Worm (Caenorhabditis elegans): ENCODE data around the gene W09D10.5.

W09D10.5 gene

ce11 chrIII:10747620-10748479, 36.5 kb upstream of the W09D10.5 start, which contains the start of the genes ran-1 and dkc-1:
ran-1 (minus strand) TSS chrIII:10747728.
dkc-1 (plus strand) TSS chrIII:10748429.
- no peak for TF ChIP-seq pes-1 (GFP tag; IDR thresholded peaks at IDR 0.05)
- TF ChIP-seq F13C5.2 (tag; optimal IDR thresholded peaks at IDR 0.05) = peak; percentile 33

- TF ChIP-seq F13C5.2 (tag; optimal IDR thresholded peaks at IDR 0.05) = no peak
Observed at ce11 chrIII:10746406-10746807, 35.1 kb upstream of the W09D10.5 start.

ce11 chrIII:10742382-10742860, 31.1 kb upstream of the W09D10.5 start, which contains the start of the genes tbb-1 and rib-2:
tbb-1 (minus strand) TSS chrIII:10742432.
rib-2 (plus strand) TSS chrIII:10742810.
- no peak for TF ChIP-seq hnd-1 (tag; optimal IDR thresholded peaks at IDR 0.05)
- no peak for TF ChIP-seq aly-1 (tag; optimal IDR thresholded peaks at IDR 0.05)
- TF ChIP-seq hmg-4 (GFP tag; optimal IDR thresholded peaks at IDR 0.05) = no peak
- TF ChIP-seq ets-7 (tag; optimal IDR thresholded peaks at IDR 0.05) = no peak
- TF ChIP-seq tra-4 (tag; optimal IDR thresholded peaks at IDR 0.05) = no peak
- TF ChIP-seq ceh-13 (GFP tag; optimal IDR thresholded peaks at IDR 0.05) = no peak

ce11 chrIII:10740518-10740917, 29.2 kb upstream of the W09D10.5 start, which contains the start of gene K01G5.8:
K01G5.8 (minus strand) TSS chrIII:10740772.
- no peak for TF ChIP-seq hmg-4 (GFP tag; optimal IDR thresholded peaks at IDR 0.05)
- TF ChIP-seq ama-1 (optimal IDR thresholded peaks at IDR 0.05) = no peak
- no peak for TF ChIP-seq hmbx-1 (tag; optimal IDR thresholded peaks at IDR 0.05)
- TF ChIP-seq aly-1 (tag; optimal IDR thresholded peaks at IDR 0.05) = no peak
- no peak for TF ChIP-seq sea-1 (GFP tag; conservative IDR thresholded peaks at IDR 0.05)
- no peak for TF ChIP-seq flt-1 (GFP tag; IDR thresholded peaks at IDR 0.05)
- TF ChIP-seq ceh-36 (tag; optimal IDR thresholded peaks at IDR 0.05) = no peak
- TF ChIP-seq ets-7 (tag; optimal IDR thresholded peaks at IDR 0.05) = no peak
- TF ChIP-seq F13C5.2 (tag; optimal IDR thresholded peaks at IDR 0.05) = no peak
- no peak for TF ChIP-seq scrt-1 (GFP tag; IDR thresholded peaks at IDR 0.05)

ce11 chrIII:10739902-10740301, 28.6 kb upstream of the W09D10.5 start:
- TF ChIP-seq pes-1 (GFP tag; IDR thresholded peaks at IDR 0.05) = no peak; the same call in 1 of the 2 replicates
- TF ChIP-seq B0310.2 (tag; optimal IDR thresholded peaks at IDR 0.05) = peak; percentile 54
- peak; percentile 73 for TF ChIP-seq ama-1 (optimal IDR thresholded peaks at IDR 0.05)
- peak; percentile 67 for TF ChIP-seq F13C5.2 (tag; optimal IDR thresholded peaks at IDR 0.05)

ce11 chrIII:10739455-10739854, 28.1 kb upstream of the W09D10.5 start, which contains the start of gene smap-1:
smap-1 (minus strand) TSS chrIII:10739792.
- TF ChIP-seq hnd-1 (tag; optimal IDR thresholded peaks at IDR 0.05) (no peak), B0310.2 (tag; optimal IDR thresholded peaks at IDR 0.05) (no peak), ceh-13 (GFP tag; optimal IDR thresholded peaks at IDR 0.05) (no peak), tbx-11 (GFP tag; IDR thresholded peaks at IDR 0.05) (no peak), F13C5.2 (tag; optimal IDR thresholded peaks at IDR 0.05) (no peak), ama-1 (optimal IDR thresholded peaks at IDR 0.05) (no peak), hmbx-1 (tag; optimal IDR thresholded peaks at IDR 0.05) (no peak)

- TF ChIP-seq F13C5.2 (tag; optimal IDR thresholded peaks at IDR 0.05) = no peak
- no peak for TF ChIP-seq pes-1 (GFP tag; IDR thresholded peaks at IDR 0.05)
- no peak for TF ChIP-seq hmbx-1 (tag; optimal IDR thresholded peaks at IDR 0.05)
- TF ChIP-seq hnd-1 (tag; optimal IDR thresholded peaks at IDR 0.05) = no peak
- TF ChIP-seq tbx-11 (GFP tag; IDR thresholded peaks at IDR 0.05) = no peak
- no peak for TF ChIP-seq sea-1 (GFP tag; conservative IDR thresholded peaks at IDR 0.05)
- no peak for TF ChIP-seq ceh-13 (GFP tag; optimal IDR thresholded peaks at IDR 0.05)
- no peak for TF ChIP-seq ama-1 (optimal IDR thresholded peaks at IDR 0.05)
- TF ChIP-seq aly-1 (tag; optimal IDR thresholded peaks at IDR 0.05) = no peak
- no peak for TF ChIP-seq tra-4 (tag; optimal IDR thresholded peaks at IDR 0.05)
- TF ChIP-seq scrt-1 (GFP tag; IDR thresholded peaks at IDR 0.05) = no peak
- no peak for TF ChIP-seq tbx-37 (GFP tag; conservative IDR thresholded peaks at IDR 0.05)
- TF ChIP-seq ets-7 (tag; optimal IDR thresholded peaks at IDR 0.05) = no peak
- no peak for TF ChIP-seq ceh-36 (tag; optimal IDR thresholded peaks at IDR 0.05)
- TF ChIP-seq B0310.2 (tag; optimal IDR thresholded peaks at IDR 0.05) = no peak
- TF ChIP-seq hmg-4 (GFP tag; optimal IDR thresholded peaks at IDR 0.05) = no peak
- TF ChIP-seq flt-1 (GFP tag; IDR thresholded peaks at IDR 0.05) = no peak
Observed at ce11 chrIII:10738081-10738480, 26.7 kb upstream of the W09D10.5 start.

ce11 chrIII:10736322-10736985, 25.1 kb upstream of the W09D10.5 start:
- TF ChIP-seq B0310.2 (tag; optimal IDR thresholded peaks at IDR 0.05) (no peak), tbx-11 (GFP tag; IDR thresholded peaks at IDR 0.05) (no peak), hnd-1 (tag; optimal IDR thresholded peaks at IDR 0.05) (no peak), pes-1 (GFP tag; IDR thresholded peaks at IDR 0.05) (no peak), ceh-36 (tag; optimal IDR thresholded peaks at IDR 0.05) (no peak), ets-7 (tag; optimal IDR thresholded peaks at IDR 0.05) (no peak), tra-4 (tag; optimal IDR thresholded peaks at IDR 0.05) (no peak), scrt-1 (GFP tag; IDR thresholded peaks at IDR 0.05) (no peak), sea-1 (GFP tag; conservative IDR thresholded peaks at IDR 0.05) (no peak), hmbx-1 (tag; optimal IDR thresholded peaks at IDR 0.05) (no peak)

All from whole organism, early embryonic.